Worm (Caenorhabditis elegans) whole organism, late embryonic: ENCODE data around the gene D2023.1.

Experiments
- ama-1 ChIP-seq: fragments of 150-350 bp; optimal IDR thresholded peaks from 2 replicates; lab custom pipeline; 2014
- ceh-24 ChIP-seq: sonication (generic microtip); optimal IDR thresholded peaks from 2 replicates; lab custom pipeline; 2016; ENCODE audit warnings: mild to moderate bottlenecking, missing genetic modification characterization, missing compliant biosample characterization
- fkh-10 ChIP-seq: fragments of 150-350 bp; optimal IDR thresholded peaks from 2 replicates; lab custom pipeline; 2014; ENCODE audit warnings: missing biosample characterization, missing genetic modification reagents, missing genetic modification characterization
- lin-11 ChIP-seq: fragments of 200-800 bp; sonication (Bioruptor generic); optimal IDR thresholded peaks from 2 replicates; lab custom pipeline; 2018; ENCODE audit warnings: mild to moderate bottlenecking, missing genetic modification characterization, missing compliant biosample characterization
- madf-2 ChIP-seq: sonication (generic microtip); optimal IDR thresholded peaks from 2 replicates; lab custom pipeline; 2017; ENCODE audit warnings: missing genetic modification characterization, missing compliant biosample characterization
- tbx-7 ChIP-seq: sonication (generic microtip); optimal IDR thresholded peaks from 2 replicates; lab custom pipeline; 2016; ENCODE audit warnings: missing genotype, missing genetic modification characterization, missing compliant biosample characterization
- unc-55 ChIP-seq: sonication (generic microtip); optimal IDR thresholded peaks from 2 replicates; lab custom pipeline; 2017; ENCODE audit warnings: missing biosample characterization, missing genetic modification reagents, missing genetic modification characterization

ce11 chrV:11839220-11839619 lies 49.9 kb downstream of the D2023.1 start, which contains the start of gene idpb-5:
- TF ChIP-seq lin-11 (no peak), tbx-7 (tag; lab: Kevin White, UChicago) (no peak), fkh-10 (GFP tag; lab: Kevin White, UChicago) (no peak), ceh-24 (tag; lab: Kevin White, UChicago) (no peak), madf-2 (tag; lab: Kevin White, UChicago) (no peak), unc-55 (GFP tag; lab: Kevin White, UChicago) (no peak), ama-1 (lab: Kevin White, UChicago) (no peak)
